Fruit fly (Drosophila melanogaster): Measurements from ENCODE around the gene CG14671.

Gene CG14671

dm6 chr3R:5564775-5565190 is at the start of gene CG14671, which contains the start of gene CG12746 (continued):
- TF ChIP-seq crp (GFP tag; optimal IDR thresholded peaks at IDR 0.05) (peak; percentile 68 to 96), dimm (GFP tag; IDR thresholded peaks at IDR 0.05) (no peak)

dm6 chr3R:5613114-5613443 is 48.5 kb upstream of the CG14671 start, which contains the start of gene Atu:
Gene Atu (plus strand): TSS chr3R:5613358.
- peak; percentile 64 for TF ChIP-seq sug (tag; optimal IDR thresholded peaks at IDR 0.05)
- TF ChIP-seq wor (GFP tag; IDR thresholded peaks at IDR 0.05): no peak
- TF ChIP-seq CG7556 (GFP tag; optimal IDR thresholded peaks at IDR 0.05): no peak
- peak; percentile 97 for TF ChIP-seq Dll (GFP tag; IDR thresholded peaks at IDR 0.05; ENCODE audit: partially characterized antibody)
- peak; percentile 92 for TF ChIP-seq Doc3 (GFP tag; IDR thresholded peaks at IDR 0.05; ENCODE audit: partially characterized antibody)
- no peak for TF ChIP-seq usp (GFP tag; optimal IDR thresholded peaks at IDR 0.05)
- TF ChIP-seq onecut (GFP tag; IDR thresholded peaks at IDR 0.05): peak; percentile 6; the same call in 1 of the 2 replicates
- TF ChIP-seq CG2202 (tag; optimal IDR thresholded peaks at IDR 0.05): no peak
- TF ChIP-seq Lhr (GFP tag; optimal IDR thresholded peaks at IDR 0.05): peak; percentile 11
- peak; percentile 54 for TF ChIP-seq grau (tag; optimal IDR thresholded peaks at IDR 0.05)
- TF ChIP-seq zfh2 (GFP tag; optimal IDR thresholded peaks at IDR 0.05): peak; percentile 38
- no peak for TF ChIP-seq Nf-YA (GFP tag; IDR thresholded peaks at IDR 0.05)
- no peak for TF ChIP-seq H2.0 (GFP tag; IDR thresholded peaks at IDR 0.05)
- TF ChIP-seq stc (GFP tag; IDR thresholded peaks at IDR 0.05): no peak
- TF ChIP-seq gcm (GFP tag; optimal IDR thresholded peaks at IDR 0.05): no peak
- no peak for TF ChIP-seq CG42726 (GFP tag; IDR thresholded peaks at IDR 0.05; ENCODE audit: partially characterized antibody)
- TF ChIP-seq CG12659 (GFP tag; optimal IDR thresholded peaks at IDR 0.05): peak; percentile 74
- TF ChIP-seq CG3065 (GFP tag; optimal IDR thresholded peaks at IDR 0.05): no peak
- no peak for TF ChIP-seq h (optimal IDR thresholded peaks at IDR 0.05)
- TF ChIP-seq CG12071 (GFP tag; optimal IDR thresholded peaks at IDR 0.05): no peak
- no peak for TF ChIP-seq CG34376 (GFP tag; optimal IDR thresholded peaks at IDR 0.05)
- TF ChIP-seq toy (GFP tag; IDR thresholded peaks at IDR 0.05): no peak
- peak; percentile 25 for TF ChIP-seq gro (GFP tag; optimal IDR thresholded peaks at IDR 0.05)
- no peak for TF ChIP-seq maf-S (GFP tag; optimal IDR thresholded peaks at IDR 0.05)
- no peak for TF ChIP-seq CG15073 (GFP tag; optimal IDR thresholded peaks at IDR 0.05)
- no peak for TF ChIP-seq CG3407 (GFP tag; optimal IDR thresholded peaks at IDR 0.05)
- peak; percentile 96 for TF ChIP-seq Sry-δ (GFP tag; optimal IDR thresholded peaks at IDR 0.05)
- TF ChIP-seq CG43689 (GFP tag; IDR thresholded peaks at IDR 0.05): no peak
- peak; percentile 76 for TF ChIP-seq nmo (GFP tag; optimal IDR thresholded peaks at IDR 0.05)
- no peak for TF ChIP-seq Hey (tag; optimal IDR thresholded peaks at IDR 0.05)
- TF ChIP-seq Chrac-16 (GFP tag; optimal IDR thresholded peaks at IDR 0.05): peak; percentile 28
- peak; percentile 18 for TF ChIP-seq nerfin-1 (tag; optimal IDR thresholded peaks at IDR 0.05)
- no peak for TF ChIP-seq Camta (GFP tag; optimal IDR thresholded peaks at IDR 0.05)
- TF ChIP-seq cg (GFP tag; optimal IDR thresholded peaks at IDR 0.05): peak; percentile 87
- no peak for TF ChIP-seq CG10321 (GFP tag; IDR thresholded peaks at IDR 0.05)
- peak; percentile 28 for TF ChIP-seq tin (GFP tag; optimal IDR thresholded peaks at IDR 0.05)
- no peak for TF ChIP-seq cad (GFP tag; optimal IDR thresholded peaks at IDR 0.05)
- no peak for TF ChIP-seq trh (GFP tag; optimal IDR thresholded peaks at IDR 0.05)
- peak; percentile 73 for TF ChIP-seq hkb (optimal IDR thresholded peaks at IDR 0.05)
- no peak for TF ChIP-seq hkb (GFP tag; IDR thresholded peaks at IDR 0.05)
- TF ChIP-seq Tbp (GFP tag; optimal IDR thresholded peaks at IDR 0.05): peak; percentile 26
- TF ChIP-seq twi (tag; optimal IDR thresholded peaks at IDR 0.05): peak; percentile 31
- no peak for TF ChIP-seq tup (GFP tag; optimal IDR thresholded peaks at IDR 0.05)
- TF ChIP-seq CG2678 (tag; optimal IDR thresholded peaks at IDR 0.05): peak; percentile 38
- no peak for TF ChIP-seq CG3163 (GFP tag; optimal IDR thresholded peaks at IDR 0.05)
- peak; percentile 52 for TF ChIP-seq Nf-YC (tag; optimal IDR thresholded peaks at IDR 0.05)
- TF ChIP-seq Fer3 (tag; optimal IDR thresholded peaks at IDR 0.05): peak; percentile 29
- TF ChIP-seq bcd (GFP tag; optimal IDR thresholded peaks at IDR 0.05): no peak
- no peak for TF ChIP-seq bowl (GFP tag; IDR thresholded peaks at IDR 0.05)
